Fruit fly (Drosophila melanogaster) whole organism, embryonic: ENCODE data around the gene be.

ENCODE experiments used
- CG10321 ChIP-seq: fragments of 200-800 bp; sonication (Bioruptor generic); IDR thresholded peaks from 2 replicates; pipeline ENCODE4 v1.3.6; 2022; ENCODE audit warnings: missing biosample characterization, missing genetic modification characterization
- CG10431 ChIP-seq: fragments of 200-800 bp; sonication (Bioruptor generic); optimal IDR thresholded peaks from 3 replicates; lab custom pipeline; 2018; ENCODE audit warnings: missing biosample characterization, mild to moderate bottlenecking, missing genetic modification characterization
- CG12219 ChIP-seq: fragments of 200-800 bp; sonication (Bioruptor generic); optimal IDR thresholded peaks from 3 replicates; lab custom pipeline; 2018; ENCODE audit warnings: missing biosample characterization, mild to moderate bottlenecking, missing genetic modification characterization
- CG13287 ChIP-seq: fragments of 200-800 bp; sonication (Bioruptor generic); IDR thresholded peaks from 2 replicates; pipeline ENCODE4 v1.3.6; 2022; ENCODE audit warnings: missing biosample characterization, missing genetic modification characterization; ENCODE audit not compliant: partially characterized antibody
- CG13424 ChIP-seq: fragments of 200-800 bp; sonication (Bioruptor generic); optimal IDR thresholded peaks from 2 replicates; lab custom pipeline; 2019; ENCODE audit warnings: missing biosample characterization, mild to moderate bottlenecking, missing genetic modification characterization, moderate library complexity
- CG13894 ChIP-seq: fragments of 200-800 bp; sonication (Bioruptor generic); optimal IDR thresholded peaks from 3 replicates; lab custom pipeline; 2018; ENCODE audit warnings: missing biosample characterization, mild to moderate bottlenecking, missing genetic modification characterization, moderate library complexity
- CG17385 ChIP-seq: fragments of 200-800 bp; sonication (Bioruptor generic); optimal IDR thresholded peaks from 3 replicates; lab custom pipeline; 2018; ENCODE audit warnings: missing biosample characterization, mild to moderate bottlenecking, missing genetic modification characterization
- CG17829 ChIP-seq: fragments of 200-800 bp; optimal IDR thresholded peaks from 2 replicates; lab custom pipeline; 2019; ENCODE audit warnings: missing biosample characterization, mild to moderate bottlenecking, missing genetic modification characterization, moderate library complexity
- CG1792 ChIP-seq: fragments of 200-800 bp; sonication (Bioruptor generic); optimal IDR thresholded peaks from 2 replicates; lab custom pipeline; 2016; ENCODE audit warnings: missing biosample characterization, missing genetic modification characterization
- CG18599 ChIP-seq: fragments of 200-800 bp; sonication (Bioruptor generic); optimal IDR thresholded peaks from 3 replicates; lab custom pipeline; 2017; ENCODE audit warnings: missing biosample characterization, missing genetic modification characterization, mild to moderate bottlenecking, moderate library complexity, missing genetic modification reagents
- CG2116 ChIP-seq: fragments of 200-800 bp; sonication (Bioruptor generic); optimal IDR thresholded peaks from 3 replicates; lab custom pipeline; 2018; ENCODE audit warnings: missing biosample characterization, mild to moderate bottlenecking, missing genetic modification characterization
- CG3065 ChIP-seq: fragments of 200-800 bp; sonication (Bioruptor generic); optimal IDR thresholded peaks from 2 replicates; lab custom pipeline; 2016; ENCODE audit warnings: missing biosample characterization, missing genetic modification characterization
- CG33557 ChIP-seq: fragments of 200-800 bp; sonication (Bioruptor generic); optimal IDR thresholded peaks from 2 replicates; lab custom pipeline; 2019; ENCODE audit warnings: missing biosample characterization, mild to moderate bottlenecking, missing genetic modification characterization, moderate library complexity
- CG43689 ChIP-seq: fragments of 200-800 bp; sonication (Bioruptor generic); IDR thresholded peaks from 2 replicates; pipeline ENCODE4 v1.3.6; 2022; ENCODE audit warnings: missing biosample characterization, missing genetic modification characterization
- CG4820 ChIP-seq: fragments of 200-800 bp; sonication (Bioruptor generic); optimal IDR thresholded peaks from 3 replicates; lab custom pipeline; 2016; ENCODE audit warnings: missing biosample characterization, missing genetic modification characterization
- CG4854 ChIP-seq: fragments of 200-800 bp; sonication (Bioruptor generic); optimal IDR thresholded peaks from 2 replicates; lab custom pipeline; 2016; ENCODE audit warnings: missing biosample characterization, missing genetic modification characterization, inconsistent platforms
- CG9215 ChIP-seq: fragments of 200-800 bp; sonication (Bioruptor generic); IDR thresholded peaks from 2 replicates; pipeline ENCODE4 v1.3.6; 2022; ENCODE audit warnings: missing biosample characterization, missing genetic modification characterization
- CG9876 ChIP-seq: fragments of 200-800 bp; sonication (Bioruptor generic); optimal IDR thresholded peaks from 2 replicates; lab custom pipeline; 2016; ENCODE audit warnings: missing biosample characterization, missing genetic modification characterization
- CTCF ChIP-seq: fragments of 200-800 bp; sonication (Bioruptor generic); optimal IDR thresholded peaks from 2 replicates; lab custom pipeline; 2017; ENCODE audit warnings: missing biosample characterization, mild to moderate bottlenecking, missing genetic modification characterization, moderate library complexity
- CrebB ChIP-seq: fragments of 200-800 bp; sonication (Bioruptor generic); optimal IDR thresholded peaks from 3 replicates; lab custom pipeline; 2018; ENCODE audit warnings: missing biosample characterization, mild to moderate bottlenecking, missing genetic modification characterization
- D19B ChIP-seq: fragments of 200-800 bp; sonication (Bioruptor generic); optimal IDR thresholded peaks from 2 replicates; lab custom pipeline; 2017; ENCODE audit warnings: missing biosample characterization, mild to moderate bottlenecking, missing genetic modification characterization
- Dbx ChIP-seq: fragments of 200-800 bp; sonication (Bioruptor generic); IDR thresholded peaks from 3 replicates; pipeline ENCODE4 v1.3.6; 2022; ENCODE audit warnings: missing biosample characterization, missing genetic modification characterization
- Deaf1 ChIP-seq: fragments of 200-800 bp; optimal IDR thresholded peaks from 3 replicates; lab custom pipeline; 2019; ENCODE audit warnings: missing biosample characterization, mild to moderate bottlenecking, missing genetic modification characterization, moderate library complexity
- ERR ChIP-seq: fragments of 200-800 bp; sonication (Bioruptor generic); optimal IDR thresholded peaks from 2 replicates; lab custom pipeline; 2016; ENCODE audit warnings: missing biosample characterization, missing genetic modification characterization
- HLHmδ ChIP-seq: fragments of 200-800 bp; sonication (Bioruptor generic); optimal IDR thresholded peaks from 2 replicates; lab custom pipeline; 2018; ENCODE audit warnings: missing biosample characterization, mild to moderate bottlenecking, missing genetic modification characterization, moderate library complexity
- Hmx ChIP-seq: fragments of 200-800 bp; sonication (Bioruptor generic); optimal IDR thresholded peaks from 2 replicates; lab custom pipeline; 2016; ENCODE audit warnings: missing biosample characterization, missing genetic modification characterization
- Hsf ChIP-seq: fragments of 200-800 bp; sonication (Bioruptor generic); optimal IDR thresholded peaks from 3 replicates; lab custom pipeline; 2016; ENCODE audit warnings: missing biosample characterization, missing genetic modification characterization
- MTF-1 ChIP-seq: fragments of 200-800 bp; sonication (Bioruptor generic); optimal IDR thresholded peaks from 2 replicates; lab custom pipeline; 2018; ENCODE audit warnings: missing biosample characterization, mild to moderate bottlenecking, missing genetic modification characterization, borderline replicate concordance
- Mes4 ChIP-seq: fragments of 200-800 bp; sonication (Bioruptor generic); optimal IDR thresholded peaks from 2 replicates; lab custom pipeline; 2016; ENCODE audit warnings: missing biosample characterization, missing genetic modification characterization
- NC2β ChIP-seq: fragments of 200-800 bp; sonication (Bioruptor generic); optimal IDR thresholded peaks from 2 replicates; lab custom pipeline; 2016; ENCODE audit warnings: missing biosample characterization, missing genetic modification characterization
- Nf-YA ChIP-seq: fragments of 200-800 bp; sonication (Bioruptor generic); IDR thresholded peaks from 2 replicates; pipeline ENCODE4 v1.3.6; 2022; ENCODE audit warnings: missing biosample characterization, missing genetic modification characterization
- Oli ChIP-seq: fragments of 200-800 bp; sonication (Bioruptor generic); optimal IDR thresholded peaks from 2 replicates; lab custom pipeline; 2018; ENCODE audit warnings: missing biosample characterization, mild to moderate bottlenecking, missing genetic modification characterization, moderate library complexity
- Opbp ChIP-seq: fragments of 200-800 bp; sonication (Bioruptor generic); IDR thresholded peaks from 3 replicates; pipeline ENCODE4 v1.3.6; 2022; ENCODE audit warnings: missing biosample characterization, missing genetic modification characterization; ENCODE audit not compliant: partially characterized antibody
- Sin3A ChIP-seq: fragments of >200 bp; optimal IDR thresholded peaks from 2 replicates; lab custom pipeline; 2018
- TFAM ChIP-seq: fragments of 200-800 bp; sonication (Bioruptor generic); optimal IDR thresholded peaks from 2 replicates; lab custom pipeline; 2017; ENCODE audit warnings: missing biosample characterization, missing genetic modification characterization, inconsistent platforms
- ci ChIP-seq: fragments of 200-800 bp; sonication (Bioruptor generic); IDR thresholded peaks from 3 replicates; pipeline ENCODE4 v1.3.6; 2022; ENCODE audit warnings: missing biosample characterization, missing genetic modification characterization
- crp ChIP-seq, 2 experiments: fragments of 200-800 bp; sonication (Bioruptor generic); optimal IDR thresholded peaks; 2 replicates in 1 of 2; 3 replicates in 1 of 2; lab custom pipeline; 2017; ENCODE audit warnings: missing biosample characterization in 2 of 2, missing genetic modification characterization in 2 of 2, mild to moderate bottlenecking in 1 of 2, moderate library complexity in 1 of 2
- danr ChIP-seq: fragments of 200-800 bp; sonication (Bioruptor generic); IDR thresholded peaks from 2 replicates; pipeline ENCODE4 v1.3.6; 2022; ENCODE audit warnings: missing biosample characterization, missing genetic modification characterization
- ems ChIP-seq: fragments of 200-800 bp; sonication (Bioruptor generic); optimal IDR thresholded peaks from 3 replicates; lab custom pipeline; 2016; ENCODE audit warnings: missing biosample characterization, missing genetic modification characterization
- eve ChIP-seq, 2 experiments: fragments of >200 bp; optimal IDR thresholded peaks; 2 replicates each; lab custom pipeline; 2017; ENCODE audit warnings: missing biosample characterization in 2 of 2, missing genetic modification characterization in 2 of 2
- exex ChIP-seq: fragments of 200-800 bp; sonication (Bioruptor generic); optimal IDR thresholded peaks from 4 replicates; lab custom pipeline; 2018; ENCODE audit warnings: missing biosample characterization, mild to moderate bottlenecking, missing genetic modification characterization, moderate library complexity
- fd3F ChIP-seq: fragments of 200-800 bp; sonication (Bioruptor generic); optimal IDR thresholded peaks from 2 replicates; lab custom pipeline; 2018; ENCODE audit warnings: missing biosample characterization, mild to moderate bottlenecking, missing genetic modification characterization, moderate library complexity
- jumu ChIP-seq: fragments of 200-800 bp; sonication (Bioruptor generic); optimal IDR thresholded peaks from 3 replicates; lab custom pipeline; 2016; ENCODE audit warnings: missing biosample characterization, missing genetic modification characterization
- lmd ChIP-seq: fragments of 200-800 bp; sonication (Bioruptor generic); IDR thresholded peaks from 2 replicates; pipeline ENCODE4 v1.3.6; 2022; ENCODE audit warnings: missing biosample characterization, missing genetic modification characterization
- nerfin-1 ChIP-seq: fragments of 200-800 bp; sonication (Bioruptor generic); optimal IDR thresholded peaks from 3 replicates; lab custom pipeline; 2019; ENCODE audit warnings: missing biosample characterization, mild to moderate bottlenecking, missing genetic modification characterization, moderate library complexity
- nmo ChIP-seq: fragments of 200-800 bp; sonication (Bioruptor generic); optimal IDR thresholded peaks from 2 replicates; lab custom pipeline; 2018; ENCODE audit warnings: missing biosample characterization, mild to moderate bottlenecking, missing genetic modification characterization, moderate library complexity
- onecut ChIP-seq: fragments of 200-800 bp; sonication (Bioruptor generic); IDR thresholded peaks from 2 replicates; pipeline ENCODE4 v1.3.6; 2022; ENCODE audit warnings: missing biosample characterization, missing genetic modification characterization
- org-1 ChIP-seq: fragments of 200-800 bp; sonication (Bioruptor generic); optimal IDR thresholded peaks from 2 replicates; lab custom pipeline; 2017; ENCODE audit warnings: missing biosample characterization, missing genetic modification characterization
- tna ChIP-seq: fragments of 200-800 bp; sonication (Bioruptor generic); IDR thresholded peaks from 2 replicates; pipeline ENCODE4 v1.3.6; 2022; ENCODE audit warnings: missing biosample characterization, missing genetic modification characterization; ENCODE audit not compliant: partially characterized antibody
- vnd ChIP-seq: fragments of 200-800 bp; sonication (Bioruptor generic); IDR thresholded peaks from 3 replicates; pipeline ENCODE4 v1.3.6; 2022; ENCODE audit warnings: missing biosample characterization, missing genetic modification characterization; ENCODE audit not compliant: partially characterized antibody

be gene

dm6 chrX:15084580-15085138, 60.4 kb downstream of the be start, which contains the start of gene Cox17 (continued):
- TF ChIP-seq CG2116, result peak; percentile 67
- TF ChIP-seq onecut (GFP tag; lab: Robert Waterston, UW), result peak; percentile 86
- TF ChIP-seq crp (GFP tag; optimal IDR thresholded peaks at IDR 0.05; lab: Kevin White, UChicago), result peak; percentile 38 to 85
- peak; percentile 22 for TF ChIP-seq CrebB
- TF ChIP-seq TFAM (GFP tag; lab: Kevin White, UChicago), result no peak
- peak; percentile 65 for TF ChIP-seq Deaf1
- peak; percentile 74 for TF ChIP-seq CG4820
- peak; percentile 49 for TF ChIP-seq CG12219 (GFP tag; lab: Kevin White, UChicago)
- peak; percentile 47 for TF ChIP-seq CG10431 (GFP tag; lab: Kevin White, UChicago)
- peak; percentile 47 for TF ChIP-seq CTCF (GFP tag; lab: Kevin White, UChicago)
- TF ChIP-seq MTF-1 (GFP tag; lab: Kevin White, UChicago), result no peak
- peak; percentile 60 for TF ChIP-seq CG3065 (GFP tag; lab: Kevin White, UChicago)
- no peak for TF ChIP-seq tna (GFP tag; lab: Robert Waterston, UW)
- TF ChIP-seq Sin3A (lab: Kevin White, UChicago), result peak; percentile 57
- TF ChIP-seq HLHmδ (GFP tag; lab: Kevin White, UChicago), result no peak
- TF ChIP-seq nerfin-1 (tag; lab: Kevin White, UChicago), result peak; percentile 75
- TF ChIP-seq CG18599 (GFP tag; lab: Kevin White, UChicago), result peak; percentile 83
- no peak for TF ChIP-seq Mes4
- peak; percentile 84 for TF ChIP-seq Hsf
- TF ChIP-seq vnd (GFP tag; lab: Robert Waterston, UW), result peak; percentile 78
- peak; percentile 56 for TF ChIP-seq CG4854 (GFP tag; lab: Kevin White, UChicago)
- peak; percentile 70 for TF ChIP-seq Hmx (GFP tag; lab: Kevin White, UChicago)
- no peak for TF ChIP-seq Nf-YA (GFP tag; lab: Robert Waterston, UW)
- peak; percentile 74; the same call in 2 of the 3 replicates for TF ChIP-seq Dbx (GFP tag; lab: Robert Waterston, UW)
- TF ChIP-seq NC2β (GFP tag; lab: Kevin White, UChicago), result peak; percentile 43
- peak; percentile 91 for TF ChIP-seq nmo
- peak; percentile 80 for TF ChIP-seq CG13287 (GFP tag; lab: Robert Waterston, UW)
- peak; percentile 57 for TF ChIP-seq CG9876 (GFP tag; lab: Kevin White, UChicago)
- peak; percentile 82 for TF ChIP-seq CG17829 (tag; lab: Kevin White, UChicago)
- TF ChIP-seq Opbp (GFP tag; lab: Robert Waterston, UW), result peak; percentile 56; the same call in 2 of the 3 replicates
- TF ChIP-seq jumu, result peak; percentile 49
- peak; percentile 63; the same call in 2 of the 3 replicates for TF ChIP-seq ci (GFP tag; lab: Robert Waterston, UW)
- TF ChIP-seq CG43689 (GFP tag; lab: Robert Waterston, UW), result no peak
- peak; percentile 68 for TF ChIP-seq D19B (GFP tag; lab: Kevin White, UChicago)
- peak; percentile 67; the same call in 1 of the 2 replicates for TF ChIP-seq CG9215 (GFP tag; lab: Robert Waterston, UW)
- TF ChIP-seq CG13894 (tag; lab: Kevin White, UChicago), result peak; percentile 82
- TF ChIP-seq CG17385 (GFP tag; lab: Kevin White, UChicago), result peak; percentile 78
- peak; percentile 88 for TF ChIP-seq CG13424 (tag; lab: Kevin White, UChicago)
- peak; percentile 63 for TF ChIP-seq fd3F (GFP tag; lab: Kevin White, UChicago)
- peak; percentile 77 for TF ChIP-seq lmd (GFP tag; lab: Robert Waterston, UW)
- peak in 1 of 2 experiments; percentile 96 for TF ChIP-seq eve (GFP tag; optimal IDR thresholded peaks at IDR 0.05; lab: Kevin White, UChicago)
- peak; percentile 76 for TF ChIP-seq CG33557 (GFP tag; lab: Kevin White, UChicago)
- peak; percentile 71 for TF ChIP-seq org-1 (GFP tag; lab: Kevin White, UChicago)
- TF ChIP-seq ems (GFP tag; lab: Kevin White, UChicago), result peak; percentile 67
- no peak for TF ChIP-seq CG10321
- TF ChIP-seq danr (GFP tag; lab: Robert Waterston, UW), result peak; percentile 33; the same call in 1 of the 2 replicates
- peak; percentile 75 for TF ChIP-seq Oli (tag; lab: Kevin White, UChicago)
- TF ChIP-seq exex (tag; lab: Kevin White, UChicago), result peak; percentile 47
- peak; percentile 0 for TF ChIP-seq CG1792
- TF ChIP-seq ERR (GFP tag; lab: Kevin White, UChicago), result no peak
